Fruit fly (Drosophila melanogaster) ovary, adult (tissue): Measurements from ENCODE around the gene Nrx-IV.
A peak's percentile ranks its signal among the peaks of the same experiment; 100 is the strongest.

Source experiments
- CG17801 ChIP-seq: fragments of 200-800 bp; optimal IDR thresholded peaks from 2 replicates; lab custom pipeline; 2019; ENCODE audit warnings: missing biosample characterization, mild to moderate bottlenecking, missing genetic modification characterization, moderate library complexity; ENCODE audit not compliant: partially characterized antibody

Gene Nrx-IV

dm6 chr3L:12115966-12116735 is 30.2 kb upstream of the Nrx-IV start, which contains the start of gene vers:
Gene vers (plus strand): TSS chr3L:12116101.
- peak; percentile 16 for TF ChIP-seq CG17801 (GFP tag; lab: Kevin White, UChicago)

- peak; percentile 66 for TF ChIP-seq CG17801 (GFP tag; lab: Kevin White, UChicago)
Observed at dm6 chr3L:12118156-12118555, 28.2 kb upstream of the Nrx-IV start, which contains the start of gene ssp. Gene ssp (plus strand): TSS chr3L:12118257.

dm6 chr3L:12118631-12119030 is 27.7 kb upstream of the Nrx-IV start:
- TF ChIP-seq CG17801 (GFP tag; lab: Kevin White, UChicago): no peak

dm6 chr3L:12119875-12120485 is 26.3 kb upstream of the Nrx-IV start, which contains the start of gene CG11560:
Gene CG11560 (plus strand): TSS chr3L:12120019.
- TF ChIP-seq CG17801 (GFP tag; lab: Kevin White, UChicago): peak; percentile 35

dm6 chr3L:12122891-12123290 is 23.4 kb upstream of the Nrx-IV start:
- TF ChIP-seq CG17801 (GFP tag; lab: Kevin White, UChicago): no peak

- TF ChIP-seq CG17801 (GFP tag; lab: Kevin White, UChicago): no peak
Observed at dm6 chr3L:12124138-12124583, 22.2 kb upstream of the Nrx-IV start.

- TF ChIP-seq CG17801 (GFP tag; lab: Kevin White, UChicago): peak; percentile 96
Observed at dm6 chr3L:12124975-12125374, 21.3 kb upstream of the Nrx-IV start, which contains the start of gene yps. Gene yps (minus strand): TSS chr3L:12125150.

dm6 chr3L:12127294-12128029 is 18.9 kb upstream of the Nrx-IV start, which contains the start of the genes Ir68b and CG34241:
Gene Ir68b (minus strand): TSS chr3L:12127394.
Gene CG34241 (plus strand): TSS chr3L:12127979.
- TF ChIP-seq CG17801 (GFP tag; lab: Kevin White, UChicago): no peak

- no peak for TF ChIP-seq CG17801 (GFP tag; lab: Kevin White, UChicago)
Observed at dm6 chr3L:12129111-12129510, 17.2 kb upstream of the Nrx-IV start, which contains the start of gene Lsp2. Gene Lsp2 (plus strand): TSS chr3L:12129393.

dm6 chr3L:12131918-12132317 is 14.4 kb upstream of the Nrx-IV start, which contains the start of gene DEF8:
Gene DEF8 (plus strand): TSS chr3L:12132146.
- TF ChIP-seq CG17801 (GFP tag; lab: Kevin White, UChicago): peak; percentile 86

- TF ChIP-seq CG17801 (GFP tag; lab: Kevin White, UChicago): peak; percentile 79
Observed at dm6 chr3L:12136630-12137029, 9.7 kb upstream of the Nrx-IV start, which contains the start of the genes CG5645 and Atg12. Gene CG5645 (minus strand): TSS chr3L:12136706. Gene Atg12 (plus strand): TSS chr3L:12136967.

- TF ChIP-seq CG17801 (GFP tag; lab: Kevin White, UChicago): peak; percentile 62
Observed at dm6 chr3L:12138113-12138899, 8.0 kb upstream of the Nrx-IV start, which contains the start of the genes ND-SGDH and RhoGAP68F. Gene ND-SGDH (minus strand): TSS chr3L:12138584. Gene RhoGAP68F (plus strand): TSS chr3L:12138868.

- peak; percentile 25 for TF ChIP-seq CG17801 (GFP tag; lab: Kevin White, UChicago)
Observed at dm6 chr3L:12139232-12139698, 7.1 kb upstream of the Nrx-IV start.
